Worm (Caenorhabditis elegans) whole organism, young adult: Measurements from ENCODE around the gene fbxa-71.

Experiments
- B0336.3 ChIP-seq: fragments of 200-800 bp; sonication (Bioruptor generic); IDR thresholded peaks from 2 replicates; pipeline ENCODE4 v1.3.6; 2022; ENCODE audit warnings: missing genetic modification characterization, missing compliant biosample characterization
- D2030.7 ChIP-seq: fragments of 200-800 bp; sonication (Bioruptor generic); IDR thresholded peaks from 2 replicates; pipeline ENCODE4 v1.3.6; 2022; ENCODE audit warnings: missing genetic modification reagents, missing genetic modification characterization, missing compliant biosample characterization
- F22D6.2 ChIP-seq: sonication (generic microtip); optimal IDR thresholded peaks from 2 replicates; lab custom pipeline; 2016; ENCODE audit warnings: mild to moderate bottlenecking, missing genetic modification characterization, missing compliant biosample characterization
- F23B12.7 ChIP-seq: sonication (generic microtip); optimal IDR thresholded peaks from 2 replicates; lab custom pipeline; 2017; ENCODE audit warnings: missing genetic modification characterization, mild to moderate bottlenecking, missing compliant biosample characterization, antibody characterized with exemption, moderate library complexity; ENCODE audit not compliant: insufficient read depth
- F55B11.4 ChIP-seq: sonication (generic microtip); optimal IDR thresholded peaks from 2 replicates; lab custom pipeline; 2016; ENCODE audit warnings: missing compliant biosample characterization, missing genetic modification characterization, borderline replicate concordance; ENCODE audit not compliant: insufficient read depth
- K12H6.12 ChIP-seq: fragments of 200-800 bp; sonication (Bioruptor generic); optimal IDR thresholded peaks from 2 replicates; lab custom pipeline; 2018; ENCODE audit warnings: mild to moderate bottlenecking, missing genetic modification characterization, missing compliant biosample characterization
- T07F8.4 ChIP-seq: sonication (generic microtip); optimal IDR thresholded peaks from 2 replicates; lab custom pipeline; 2016; ENCODE audit warnings: mild to moderate bottlenecking, missing genetic modification characterization, moderate library complexity, missing compliant biosample characterization
- Y67H2A.10 ChIP-seq: fragments of 200-800 bp; sonication (Bioruptor generic); conservative IDR thresholded peaks from 2 replicates; pipeline ENCODE4 v1.3.6; 2022; ENCODE audit warnings: missing genetic modification reagents, missing genetic modification characterization, missing compliant biosample characterization
- athp-1 ChIP-seq: sonication (generic microtip); optimal IDR thresholded peaks from 2 replicates; lab custom pipeline; 2017; ENCODE audit warnings: mild to moderate bottlenecking, missing genetic modification characterization, missing compliant biosample characterization
- attf-3 ChIP-seq: fragments of 200-800 bp; sonication (Bioruptor generic); conservative IDR thresholded peaks from 2 replicates; pipeline ENCODE4 v1.3.6; 2022; ENCODE audit warnings: missing genetic modification reagents, missing genetic modification characterization, missing compliant biosample characterization
- attf-6 ChIP-seq: fragments of 200-800 bp; sonication (Bioruptor generic); IDR thresholded peaks from 2 replicates; pipeline ENCODE4 v1.3.6; 2022; ENCODE audit warnings: missing genetic modification reagents, missing genetic modification characterization, missing compliant biosample characterization
- ceh-58 ChIP-seq: fragments of 200-800 bp; sonication (Bioruptor generic); IDR thresholded peaks from 2 replicates; pipeline ENCODE4 v1.3.6; 2022; ENCODE audit warnings: missing genetic modification characterization, missing compliant biosample characterization
- ets-4 ChIP-seq: fragments of 200-800 bp; sonication (Bioruptor generic); optimal IDR thresholded peaks from 2 replicates; lab custom pipeline; 2018; ENCODE audit warnings: mild to moderate bottlenecking, missing genetic modification characterization, missing compliant biosample characterization
- fkh-3 ChIP-seq: sonication (generic microtip); optimal IDR thresholded peaks from 2 replicates; lab custom pipeline; 2016; ENCODE audit warnings: mild to moderate bottlenecking, missing genetic modification characterization, missing compliant biosample characterization
- hmg-20 ChIP-seq: fragments of 200-800 bp; sonication (Bioruptor generic); IDR thresholded peaks from 2 replicates; pipeline ENCODE4 v1.3.6; 2022; ENCODE audit warnings: missing genetic modification reagents, missing genetic modification characterization, missing compliant biosample characterization
- let-607 ChIP-seq, 2 experiments: fragments of 200-800 bp in 1 of 2; sonication (Bioruptor generic) in 1 of 2; sonication (generic microtip) in 1 of 2; optimal IDR thresholded peaks; 2 replicates each; lab custom pipeline; 2016 to 2018; ENCODE audit warnings: mild to moderate bottlenecking in 2 of 2, missing compliant biosample characterization in 2 of 2, missing genetic modification characterization in 2 of 2, moderate library complexity in 2 of 2, missing genotype in 1 of 2
- lir-1 ChIP-seq: fragments of 200-800 bp; sonication (Bioruptor generic); conservative IDR thresholded peaks from 2 replicates; pipeline ENCODE4 v1.3.6; 2022; ENCODE audit warnings: missing genetic modification reagents, missing genetic modification characterization, missing compliant biosample characterization
- lsl-1 ChIP-seq: fragments of 200-800 bp; sonication (Bioruptor generic); optimal IDR thresholded peaks from 2 replicates; lab custom pipeline; 2018; ENCODE audit warnings: mild to moderate bottlenecking, missing genetic modification characterization, moderate library complexity, missing compliant biosample characterization
- lsy-27 ChIP-seq: sonication (generic microtip); optimal IDR thresholded peaks from 2 replicates; lab custom pipeline; 2017; ENCODE audit warnings: missing genetic modification characterization, mild to moderate bottlenecking, missing compliant biosample characterization, antibody characterized with exemption, missing genotype, borderline replicate concordance; ENCODE audit not compliant: insufficient read depth
- madf-10 ChIP-seq: sonication (generic microtip); optimal IDR thresholded peaks from 2 replicates; lab custom pipeline; 2016; ENCODE audit warnings: mild to moderate bottlenecking, missing genetic modification characterization, missing compliant biosample characterization
- mcd-1 ChIP-seq: fragments of 200-800 bp; sonication (Bioruptor generic); IDR thresholded peaks from 2 replicates; pipeline ENCODE4 v1.3.6; 2022; ENCODE audit warnings: missing genetic modification reagents, missing genetic modification characterization, missing compliant biosample characterization
- mxl-1 ChIP-seq: sonication (generic microtip); optimal IDR thresholded peaks from 2 replicates; lab custom pipeline; 2016; ENCODE audit warnings: missing genetic modification characterization, missing compliant biosample characterization
- nhr-80 ChIP-seq: sonication (generic microtip); optimal IDR thresholded peaks from 2 replicates; lab custom pipeline; 2016; ENCODE audit warnings: missing genetic modification characterization, missing compliant biosample characterization
- rpc-1 ChIP-seq, 2 experiments: fragments of 150-350 bp in 1 of 2; sonication (generic microtip) in 1 of 2; optimal IDR thresholded peaks; 2 replicates each; lab custom pipeline; 2014 to 2018; ENCODE audit warnings: missing biosample characterization in 1 of 2, missing genetic modification characterization in 1 of 2, missing genetic modification reagents in 1 of 2, missing genotype in 1 of 2
- sdz-38 ChIP-seq: sonication (generic microtip); optimal IDR thresholded peaks from 2 replicates; lab custom pipeline; 2016; ENCODE audit warnings: missing genotype, missing genetic modification characterization, missing compliant biosample characterization
- snpc-1.3 ChIP-seq: sonication (generic microtip); optimal IDR thresholded peaks from 2 replicates; lab custom pipeline; 2017; ENCODE audit warnings: missing genetic modification characterization, mild to moderate bottlenecking, missing compliant biosample characterization, antibody characterized with exemption, moderate library complexity, missing genotype, missing genetic modification reagents; ENCODE audit not compliant: insufficient read depth
- snpc-3.4 ChIP-seq: sonication (generic microtip); optimal IDR thresholded peaks from 2 replicates; lab custom pipeline; 2017; ENCODE audit warnings: missing genetic modification characterization, mild to moderate bottlenecking, missing compliant biosample characterization, antibody characterized with exemption, moderate library complexity, missing genotype, missing genetic modification reagents
- somi-1 ChIP-seq: fragments of 200-800 bp; sonication (Bioruptor generic); optimal IDR thresholded peaks from 2 replicates; lab custom pipeline; 2018; ENCODE audit warnings: mild to moderate bottlenecking, missing genetic modification characterization, missing compliant biosample characterization
- sptf-2 ChIP-seq: fragments of 200-800 bp; sonication (Bioruptor generic); optimal IDR thresholded peaks from 2 replicates; lab custom pipeline; 2018; ENCODE audit warnings: mild to moderate bottlenecking, missing genetic modification characterization, missing compliant biosample characterization
- tbp1 ChIP-seq: fragments of 200-800 bp; sonication (Bioruptor generic); optimal IDR thresholded peaks from 2 replicates; lab custom pipeline; 2018; ENCODE audit warnings: mild to moderate bottlenecking, missing genetic modification characterization, missing compliant biosample characterization
- unc-130 ChIP-seq: sonication (generic microtip); optimal IDR thresholded peaks from 2 replicates; lab custom pipeline; 2016; ENCODE audit warnings: missing genetic modification reagents, missing genetic modification characterization, missing compliant biosample characterization
- zim-3 ChIP-seq: sonication (generic microtip); optimal IDR thresholded peaks from 2 replicates; lab custom pipeline; 2017; ENCODE audit warnings: mild to moderate bottlenecking, missing genetic modification characterization, moderate library complexity, missing compliant biosample characterization

The fbxa-71 gene

ce11 chrIII:2262942-2263341 is 7.3 kb downstream of the fbxa-71 start, which contains the start of gene Y54F10BM.6:
Gene Y54F10BM.6, plus strand, starts transcription at chrIII:2263242.
- TF ChIP-seq snpc-3.4 (tag; lab: Kevin White, UChicago) = no peak
- TF ChIP-seq hmg-20 (GFP tag; lab: Robert Waterston, UW) = no peak
- no peak for TF ChIP-seq mxl-1 (tag; lab: Kevin White, UChicago)
- TF ChIP-seq ceh-58 = no peak
- no peak for TF ChIP-seq athp-1
- no peak for TF ChIP-seq F55B11.4 (tag; lab: Kevin White, UChicago)
- no peak for TF ChIP-seq D2030.7 (GFP tag; lab: Robert Waterston, UW)
- no peak for TF ChIP-seq zim-3 (tag; lab: Kevin White, UChicago)
- TF ChIP-seq lsl-1 = no peak
- no peak for TF ChIP-seq attf-6 (GFP tag; lab: Robert Waterston, UW)
- TF ChIP-seq Y67H2A.10 (GFP tag; lab: Robert Waterston, UW) = no peak
- no peak for TF ChIP-seq F22D6.2 (tag; lab: Kevin White, UChicago)
- no peak for TF ChIP-seq madf-10 (tag; lab: Kevin White, UChicago)
- no peak for TF ChIP-seq sptf-2 (GFP tag; lab: Kevin White, UChicago)
- TF ChIP-seq K12H6.12 (tag; lab: Kevin White, UChicago) = no peak
- no peak for TF ChIP-seq lsy-27 (tag; lab: Kevin White, UChicago)
- TF ChIP-seq, all 124 proteins: peak for 0

- TF ChIP-seq F55B11.4 (tag; lab: Kevin White, UChicago) (no peak), let-607 (tag; optimal IDR thresholded peaks at IDR 0.05; lab: Kevin White, UChicago) (no peak), fkh-3 (tag; lab: Kevin White, UChicago) (no peak), snpc-1.3 (no peak), unc-130 (no peak), tbp1 (GFP tag; lab: Kevin White, UChicago) (no peak), lir-1 (GFP tag; lab: Robert Waterston, UW) (no peak), rpc-1 (optimal IDR thresholded peaks at IDR 0.05; lab: Kevin White, UChicago) (no peak), rpc-1 (tag; optimal IDR thresholded peaks at IDR 0.05; lab: Kevin White, UChicago) (no peak), lsy-27 (tag; lab: Kevin White, UChicago) (no peak), athp-1 (no peak), T07F8.4 (tag; lab: Kevin White, UChicago) (no peak)
Measured at ce11 chrIII:2265986-2266701, 10.5 kb downstream of the fbxa-71 start, which contains the start of gene fbxa-9. Gene fbxa-9, plus strand, starts transcription at chrIII:2266651.

- peak; percentile 71; the same call in 1 of the 2 replicates for TF ChIP-seq mcd-1 (GFP tag; lab: Robert Waterston, UW)
Measured at ce11 chrIII:2271016-2271590, 15.5 kb downstream of the fbxa-71 start.

ce11 chrIII:2272075-2272474 is 16.5 kb downstream of the fbxa-71 start, which contains the start of gene fbxa-48:
Gene fbxa-48, minus strand, starts transcription at chrIII:2272175.
- TF ChIP-seq mxl-1 (tag; lab: Kevin White, UChicago) (no peak), F23B12.7 (no peak), nhr-80 (tag; lab: Kevin White, UChicago) (peak; percentile 5)

ce11 chrIII:2272732-2273131 is 17.1 kb downstream of the fbxa-71 start, which contains the start of gene fbxa-39:
Gene fbxa-39, plus strand, starts transcription at chrIII:2273032.
- TF ChIP-seq somi-1 (GFP tag; lab: Kevin White, UChicago) = no peak
- TF ChIP-seq ets-4 (GFP tag; lab: Kevin White, UChicago) = no peak
- TF ChIP-seq attf-3 (GFP tag; lab: Robert Waterston, UW) = no peak
- no peak for TF ChIP-seq F22D6.2 (tag; lab: Kevin White, UChicago)
- TF ChIP-seq B0336.3 (GFP tag; lab: Robert Waterston, UW) = no peak
- no peak for TF ChIP-seq sdz-38 (tag; lab: Kevin White, UChicago)
